Fruit fly (Drosophila melanogaster): ENCODE results near the gene Dph4.

Gene Dph4

dm6 chr3R:5660198-5660893, 36.4 kb upstream of the Dph4 start, which contains the start of gene Wdr33:
Gene Wdr33 (plus strand): TSS chr3R:5660635.
- no peak for TF ChIP-seq pan (optimal IDR thresholded peaks at IDR 0.05)
- TF ChIP-seq CG9705 (GFP tag; optimal IDR thresholded peaks at IDR 0.05), result peak; percentile 49
- peak; percentile 34 for TF ChIP-seq Hr83 (GFP tag; optimal IDR thresholded peaks at IDR 0.05; ENCODE audit: poor library complexity, severe bottlenecking)
- no peak for TF ChIP-seq dsf (GFP tag; optimal IDR thresholded peaks at IDR 0.05; ENCODE audit: borderline replicate concordance)
- peak; percentile 64 for TF ChIP-seq HLH106 (tag; optimal IDR thresholded peaks at IDR 0.05)
- no peak for TF ChIP-seq Vsx2 (GFP tag; optimal IDR thresholded peaks at IDR 0.05; ENCODE audit: partially characterized antibody)
- peak; percentile 22 for TF ChIP-seq fru (GFP tag; optimal IDR thresholded peaks at IDR 0.05)
- TF ChIP-seq Dif (GFP tag; optimal IDR thresholded peaks at IDR 0.05; ENCODE audit: partially characterized antibody), result no peak
- TF ChIP-seq Rel (GFP tag; optimal IDR thresholded peaks at IDR 0.05), result no peak
- no peak for TF ChIP-seq Rel (tag; optimal IDR thresholded peaks at IDR 0.05)
- peak; percentile 45 for TF ChIP-seq woc (GFP tag; optimal IDR thresholded peaks at IDR 0.05)
- no peak for TF ChIP-seq OdsH (GFP tag; optimal IDR thresholded peaks at IDR 0.05)
- TF ChIP-seq Sp1 (GFP tag; optimal IDR thresholded peaks at IDR 0.05), result peak; percentile 22
- peak in 1 of 2 experiments; percentile 51 for TF ChIP-seq foxo (GFP tag; optimal IDR thresholded peaks at IDR 0.05)
- TF ChIP-seq rgr (GFP tag; optimal IDR thresholded peaks at IDR 0.05), result peak; percentile 29

DNA sequence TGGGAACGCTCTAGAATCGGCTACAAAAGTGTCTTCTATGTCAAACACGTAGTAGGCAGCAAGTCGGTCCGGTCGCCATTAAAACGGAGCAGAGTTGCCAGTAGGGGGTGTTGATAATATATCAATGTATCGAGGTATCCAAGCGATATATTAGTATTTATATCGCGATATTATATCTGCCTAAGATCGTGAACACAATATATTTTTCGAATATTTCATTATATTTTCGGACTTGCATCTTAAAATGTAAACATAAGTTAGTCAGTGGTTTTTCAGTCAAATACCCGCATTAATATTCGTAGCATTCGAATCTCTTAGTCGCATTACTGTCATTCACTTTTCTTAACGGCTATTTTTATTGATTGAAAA, 35.9 kb upstream of the Dph4 start, which contains the start of gene CG2182:
CG2182 (minus strand) TSS at position 84 of the 369 bp plus-strand sequence.
- no peak for TF ChIP-seq CG9705 (GFP tag; optimal IDR thresholded peaks at IDR 0.05)
- TF ChIP-seq Hr83 (GFP tag; optimal IDR thresholded peaks at IDR 0.05; ENCODE audit: poor library complexity, severe bottlenecking), result peak; percentile 36
- no peak for TF ChIP-seq sage (GFP tag; optimal IDR thresholded peaks at IDR 0.05)
- TF ChIP-seq Hnf4 (GFP tag; optimal IDR thresholded peaks at IDR 0.05), result peak; percentile 10
- TF ChIP-seq Jra (GFP tag; optimal IDR thresholded peaks at IDR 0.05), result peak; percentile 6
- TF ChIP-seq brk (GFP tag; optimal IDR thresholded peaks at IDR 0.05), result no peak
- TF ChIP-seq sv (GFP tag; optimal IDR thresholded peaks at IDR 0.05), result no peak

dm6 chr3R:5658984-5659802, 35.3 kb upstream of the Dph4 start:
- TF ChIP-seq Hnf4 (GFP tag; optimal IDR thresholded peaks at IDR 0.05) (peak; percentile 15), Dfd (GFP tag; optimal IDR thresholded peaks at IDR 0.05) (no peak), Hr83 (GFP tag; optimal IDR thresholded peaks at IDR 0.05; ENCODE audit: poor library complexity, severe bottlenecking) (peak; percentile 36), Abd-B (GFP tag; optimal IDR thresholded peaks at IDR 0.05) (no peak), psq (GFP tag; optimal IDR thresholded peaks at IDR 0.05) (peak; percentile 3), sv (GFP tag; optimal IDR thresholded peaks at IDR 0.05) (no peak), Myc (optimal IDR thresholded peaks at IDR 0.05) (no peak), Sp1 (GFP tag; optimal IDR thresholded peaks at IDR 0.05) (no peak), tai (GFP tag; optimal IDR thresholded peaks at IDR 0.05) (no peak), OdsH (GFP tag; optimal IDR thresholded peaks at IDR 0.05) (peak; percentile 5), dsf (GFP tag; optimal IDR thresholded peaks at IDR 0.05; ENCODE audit: borderline replicate concordance) (no peak), h (GFP tag; optimal IDR thresholded peaks at IDR 0.05) (peak; percentile 39), pan (optimal IDR thresholded peaks at IDR 0.05) (no peak), CG32264 (GFP tag; optimal IDR thresholded peaks at IDR 0.05) (no peak), HLH106 (tag; optimal IDR thresholded peaks at IDR 0.05) (no peak), Hr78 (GFP tag; optimal IDR thresholded peaks at IDR 0.05) (no peak), fru (GFP tag; optimal IDR thresholded peaks at IDR 0.05) (peak; percentile 29), dl (GFP tag; optimal IDR thresholded peaks at IDR 0.05; ENCODE audit: insufficient read depth in 1 of 2, partially characterized antibody in 2 of 2) (no peak), rgr (GFP tag; optimal IDR thresholded peaks at IDR 0.05) (peak; percentile 2), foxo (GFP tag; optimal IDR thresholded peaks at IDR 0.05) (peak in 1 of 2 experiments; percentile 20), br (GFP tag; optimal IDR thresholded peaks at IDR 0.05) (no peak)

DNA sequence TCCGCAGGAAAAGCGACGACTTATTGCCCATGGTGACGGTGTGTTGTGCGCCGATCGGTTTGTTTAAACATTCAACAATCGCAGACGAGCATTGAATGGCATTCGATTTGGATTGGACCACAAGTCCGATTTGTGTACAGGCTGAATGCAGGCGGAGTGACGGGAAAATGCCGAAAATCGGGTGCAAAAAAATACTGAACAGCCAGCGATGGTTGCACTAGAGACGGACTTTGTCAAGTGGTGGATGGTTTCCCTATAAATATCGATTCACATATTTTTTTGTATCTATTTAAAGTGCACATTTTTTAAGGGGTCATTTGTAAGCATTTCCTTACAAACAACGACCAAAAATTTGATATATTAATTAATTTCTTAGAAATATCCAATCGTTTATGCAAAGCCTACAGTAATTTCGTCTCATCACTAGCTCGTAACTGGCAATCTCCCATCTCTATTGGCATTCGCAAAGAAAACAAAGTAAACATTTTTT, 30.8 kb upstream of the Dph4 start, which contains the start of the genes elm and MED27:
elm (minus strand) TSS at position 170 of the 490 bp plus-strand sequence.
MED27 (plus strand) TSS at position 448 of the 490 bp plus-strand sequence.
- TF ChIP-seq sv (GFP tag; optimal IDR thresholded peaks at IDR 0.05) (peak; percentile 91), HLH106 (tag; optimal IDR thresholded peaks at IDR 0.05) (peak; percentile 95), OdsH (GFP tag; optimal IDR thresholded peaks at IDR 0.05) (peak; percentile 90), dsf (GFP tag; optimal IDR thresholded peaks at IDR 0.05; ENCODE audit: borderline replicate concordance) (peak; percentile 93), usp (GFP tag; optimal IDR thresholded peaks at IDR 0.05) (no peak), lola (GFP tag; optimal IDR thresholded peaks at IDR 0.05) (no peak), sage (GFP tag; optimal IDR thresholded peaks at IDR 0.05) (peak; percentile 88), fru (GFP tag; optimal IDR thresholded peaks at IDR 0.05) (peak; percentile 93), dl (GFP tag; optimal IDR thresholded peaks at IDR 0.05; ENCODE audit: insufficient read depth in 1 of 2, partially characterized antibody in 2 of 2) (no peak), CrebA (GFP tag; optimal IDR thresholded peaks at IDR 0.05; ENCODE audit: borderline replicate concordance) (no peak), ey (GFP tag; optimal IDR thresholded peaks at IDR 0.05) (peak; percentile 94), rgr (GFP tag; optimal IDR thresholded peaks at IDR 0.05) (peak; percentile 94), woc (GFP tag; optimal IDR thresholded peaks at IDR 0.05) (peak; percentile 97), Hr78 (GFP tag; optimal IDR thresholded peaks at IDR 0.05) (no peak), Hnf4 (GFP tag; optimal IDR thresholded peaks at IDR 0.05) (peak; percentile 95), GATAd (GFP tag; optimal IDR thresholded peaks at IDR 0.05) (peak; percentile 92), Rel (GFP tag; optimal IDR thresholded peaks at IDR 0.05) (no peak), Rel (tag; optimal IDR thresholded peaks at IDR 0.05) (peak; percentile 69), brk (GFP tag; optimal IDR thresholded peaks at IDR 0.05) (no peak), Myc (optimal IDR thresholded peaks at IDR 0.05) (no peak), Dif (GFP tag; optimal IDR thresholded peaks at IDR 0.05; ENCODE audit: partially characterized antibody) (peak; percentile 5), Abd-B (GFP tag; optimal IDR thresholded peaks at IDR 0.05) (no peak), CG9705 (GFP tag; optimal IDR thresholded peaks at IDR 0.05) (peak; percentile 87), CG32264 (GFP tag; optimal IDR thresholded peaks at IDR 0.05) (peak; percentile 81), foxo (GFP tag; optimal IDR thresholded peaks at IDR 0.05) (peak; percentile 41 to 96), psq (GFP tag; optimal IDR thresholded peaks at IDR 0.05) (peak; percentile 87), br (GFP tag; optimal IDR thresholded peaks at IDR 0.05) (peak; percentile 93), h (GFP tag; optimal IDR thresholded peaks at IDR 0.05) (peak; percentile 95)
